Fruit fly (Drosophila melanogaster) Kc167 (cell line): ENCODE measurements around the gene cd.

Source experiments
- Sin3A ChIP-seq: fragments of >200 bp; optimal IDR thresholded peaks from 2 replicates; lab custom pipeline; 2018; ENCODE audit warnings: missing external identifiers
- h ChIP-seq: fragments of >200 bp; optimal IDR thresholded peaks from 3 replicates; lab custom pipeline; 2018; ENCODE audit warnings: missing external identifiers

DNA sequence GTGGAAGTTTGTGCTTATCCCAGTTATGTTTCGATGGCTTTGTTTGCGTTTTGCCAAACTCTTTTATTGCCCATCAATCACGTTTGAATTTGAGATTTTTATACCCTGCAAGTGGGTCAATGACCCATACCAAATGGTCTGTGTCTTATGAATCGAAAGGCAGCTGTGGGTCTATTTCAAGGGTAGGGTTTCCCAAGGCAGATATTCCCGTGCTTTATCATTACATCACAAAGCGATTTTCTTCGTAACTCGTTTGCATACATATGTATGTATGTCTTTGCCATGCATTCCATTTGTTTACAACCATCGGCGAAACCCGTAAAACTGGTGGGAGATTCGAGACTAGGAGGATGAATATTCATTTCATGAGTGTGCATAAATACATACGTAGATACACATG is 19.3 kb upstream of the cd start:
- no peak for TF ChIP-seq Sin3A (lab: Kevin White, UChicago)
- TF ChIP-seq h: no peak
